Worm (Caenorhabditis elegans): ENCODE results near the gene trpp-3.

ce11 chrIII:9490783-9491547, 34.4 kb upstream of the trpp-3 start, which contains the start of the genes dars-1 and ctr-9:
- no peak for TF ChIP-seq him-1 (tag; optimal IDR thresholded peaks at IDR 0.05)
- no peak for TF ChIP-seq dao-5 (tag; optimal IDR thresholded peaks at IDR 0.05)

Data from whole organism, L4/young adult.